Fruit fly (Drosophila melanogaster): ENCODE data around the gene BI-1.
A peak's percentile ranks its signal among the peaks of the same experiment; 100 is the strongest.

Gene BI-1

DNA sequence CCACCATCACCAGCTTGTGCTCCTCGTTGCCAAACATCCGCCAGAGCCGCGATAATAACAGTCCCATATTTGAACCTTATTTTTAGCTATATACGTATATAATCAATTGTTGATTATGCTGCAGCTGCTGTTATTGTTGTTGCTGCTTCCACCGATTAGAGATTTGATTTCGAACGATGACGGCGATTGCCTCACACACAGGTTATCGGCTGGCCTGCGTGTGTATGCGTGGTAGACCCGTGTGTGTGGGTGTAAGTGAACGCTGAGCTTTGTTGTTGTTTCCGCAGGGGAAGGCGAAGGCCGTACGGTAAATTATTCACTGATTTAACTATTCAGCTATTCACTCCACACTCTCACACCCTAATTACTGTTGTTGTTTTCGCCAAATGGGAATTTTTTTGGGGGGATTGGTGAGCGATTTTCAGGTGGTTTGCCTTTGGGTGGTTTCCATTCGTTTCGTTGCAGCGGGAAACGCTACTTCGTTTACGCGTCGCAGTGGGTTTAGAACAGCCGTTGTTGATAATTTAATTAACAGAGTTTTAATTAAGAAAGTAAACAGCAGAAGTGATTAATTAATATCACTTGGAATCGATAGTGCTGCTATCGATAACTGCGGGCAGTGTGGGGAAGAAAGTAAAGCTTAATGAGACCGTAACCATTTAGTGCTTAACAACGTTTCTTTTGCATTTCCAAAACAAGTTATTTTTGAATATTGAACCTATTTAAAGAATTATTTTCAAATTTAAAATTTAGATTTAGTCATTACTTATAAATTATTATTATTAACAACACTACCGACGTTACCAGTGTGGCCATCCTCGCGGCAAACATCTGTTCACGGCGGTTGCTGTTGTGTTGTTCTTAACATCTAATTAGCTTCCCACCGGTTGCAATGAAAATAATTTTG, 9.3 kb downstream of the BI-1 start, which contains the start of the genes Arl5 and CG13671 (continued):
- TF ChIP-seq CG17186 (GFP tag; optimal IDR thresholded peaks at IDR 0.05) (peak; percentile 3), CG17802 (tag; optimal IDR thresholded peaks at IDR 0.05) (peak; percentile 56), cato (GFP tag; optimal IDR thresholded peaks at IDR 0.05; ENCODE audit: borderline replicate concordance) (peak; percentile 74), CG10462 (GFP tag; optimal IDR thresholded peaks at IDR 0.05) (peak; percentile 79), usp (GFP tag; optimal IDR thresholded peaks at IDR 0.05) (no peak), pho (GFP tag; optimal IDR thresholded peaks at IDR 0.05) (peak; percentile 68), CG18619 (GFP tag; optimal IDR thresholded peaks at IDR 0.05) (peak; percentile 69), pum (GFP tag; optimal IDR thresholded peaks at IDR 0.05) (peak; percentile 54), CG10321 (GFP tag; IDR thresholded peaks at IDR 0.05) (0 out of 2 replicates have a peak, but pooled peaks have one; percentile 28), Jarid2 (GFP tag; optimal IDR thresholded peaks at IDR 0.05) (no peak), CG18262 (tag; optimal IDR thresholded peaks at IDR 0.05) (peak; percentile 76), gcm2 (GFP tag; optimal IDR thresholded peaks at IDR 0.05) (peak; percentile 47), CG3995 (GFP tag; optimal IDR thresholded peaks at IDR 0.05) (peak; percentile 40), CG12219 (GFP tag; optimal IDR thresholded peaks at IDR 0.05) (no peak), CG8478 (optimal IDR thresholded peaks at IDR 0.05) (no peak), Eip74EF (GFP tag; optimal IDR thresholded peaks at IDR 0.05) (peak in 1 of 2 experiments; percentile 0), CG15696 (tag; optimal IDR thresholded peaks at IDR 0.05) (peak; percentile 43), CG15601 (tag; optimal IDR thresholded peaks at IDR 0.05) (peak; percentile 61), Gsc (GFP tag; IDR thresholded peaks at IDR 0.05) (no peak), ttk (GFP tag; IDR thresholded peaks at IDR 0.05) (peak; percentile 65), CG15073 (GFP tag; optimal IDR thresholded peaks at IDR 0.05) (peak; percentile 23), tup (GFP tag; optimal IDR thresholded peaks at IDR 0.05) (peak; percentile 68), CG2129 (GFP tag; IDR thresholded peaks at IDR 0.05; ENCODE audit: partially characterized antibody) (peak; percentile 52), lilli (GFP tag; optimal IDR thresholded peaks at IDR 0.05) (peak; percentile 85), trem (tag; optimal IDR thresholded peaks at IDR 0.05) (peak; percentile 80), br (optimal IDR thresholded peaks at IDR 0.05) (no peak), Ssrp (tag; optimal IDR thresholded peaks at IDR 0.05) (peak; percentile 73), dmrt99B (tag; optimal IDR thresholded peaks at IDR 0.05) (no peak), bbx (GFP tag; IDR thresholded peaks at IDR 0.05; ENCODE audit: partially characterized antibody) (peak; percentile 53), CG18011 (GFP tag; optimal IDR thresholded peaks at IDR 0.05) (peak; percentile 72), HLHmδ (GFP tag; optimal IDR thresholded peaks at IDR 0.05) (no peak), CG6765 (GFP tag; optimal IDR thresholded peaks at IDR 0.05) (no peak), prd (optimal IDR thresholded peaks at IDR 0.05) (no peak), prd (GFP tag; IDR thresholded peaks at IDR 0.05) (peak; percentile 91), ewg (GFP tag; optimal IDR thresholded peaks at IDR 0.05) (peak; percentile 49), Mes4 (GFP tag; optimal IDR thresholded peaks at IDR 0.05) (peak; percentile 15), seq (GFP tag; IDR thresholded peaks at IDR 0.05) (peak; percentile 66; the same call in 1 of the 2 replicates), Hr3 (GFP tag; optimal IDR thresholded peaks at IDR 0.05) (peak; percentile 86), nerfin-1 (tag; optimal IDR thresholded peaks at IDR 0.05) (no peak), CG10267 (tag; optimal IDR thresholded peaks at IDR 0.05) (peak; percentile 97), CG4820 (GFP tag; optimal IDR thresholded peaks at IDR 0.05) (peak; percentile 81), repo (GFP tag; optimal IDR thresholded peaks at IDR 0.05) (peak; percentile 26), CG11695 (GFP tag; IDR thresholded peaks at IDR 0.05) (peak; percentile 75; the same call in 2 of the 3 replicates), Rx (GFP tag; IDR thresholded peaks at IDR 0.05) (peak; percentile 70), Oli (tag; optimal IDR thresholded peaks at IDR 0.05) (peak; percentile 46), CG16779 (GFP tag; IDR thresholded peaks at IDR 0.05) (no peak), Hsf (GFP tag; optimal IDR thresholded peaks at IDR 0.05) (peak; percentile 69), CG3838 (GFP tag; optimal IDR thresholded peaks at IDR 0.05) (no peak), wdn (GFP tag; IDR thresholded peaks at IDR 0.05) (peak; percentile 49; the same call in 1 of the 2 replicates)
